Worm (Caenorhabditis elegans): Measurements from ENCODE around the gene C56E6.7.

ce11 chrII:6531940-6532339 is 15.6 kb downstream of the C56E6.7 start, which contains the start of gene abcx-1:
- TF ChIP-seq Y75B8A.6 (GFP tag; IDR thresholded peaks at IDR 0.05) (no peak), nhr-11 (tag; optimal IDR thresholded peaks at IDR 0.05) (no peak), rbr-2 (tag; optimal IDR thresholded peaks at IDR 0.05) (no peak), pqm-1 (tag; optimal IDR thresholded peaks at IDR 0.05) (no peak), nhr-237 (tag; optimal IDR thresholded peaks at IDR 0.05) (no peak), lin-13 (GFP tag; optimal IDR thresholded peaks at IDR 0.05) (no peak)
